Worm (Caenorhabditis elegans): ENCODE data around the gene R01H2.4.

DNA sequence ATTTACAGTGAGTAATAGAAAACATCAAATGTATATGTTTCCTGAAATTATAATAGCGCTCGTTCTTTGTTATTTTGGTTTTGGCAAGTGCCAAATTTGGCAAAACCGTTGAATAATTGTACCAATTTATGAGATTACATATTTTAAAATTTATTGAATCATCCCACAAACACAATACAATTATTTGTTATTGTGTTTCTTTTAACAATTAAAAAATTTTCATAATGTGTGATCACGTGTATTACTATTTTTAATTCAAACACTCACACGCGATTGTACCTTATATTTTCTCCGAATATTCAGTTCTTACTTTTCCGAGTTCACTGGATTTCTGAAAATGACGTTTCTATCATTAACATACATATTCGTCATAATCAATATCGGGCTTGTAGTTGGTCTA lies 7.8 kb downstream of the R01H2.4 start, which contains the start of gene R01H2.2:
- TF ChIP-seq ztf-23 (GFP tag; IDR thresholded peaks at IDR 0.05) (no peak), T22C8.4 (GFP tag; IDR thresholded peaks at IDR 0.05) (no peak), ref-1 (GFP tag; conservative IDR thresholded peaks at IDR 0.05) (no peak)

Measured in whole organism, midembryonic.